Worm (Caenorhabditis elegans): ENCODE measurements around the gene F49E8.7.

F49E8.7 gene

DNA sequence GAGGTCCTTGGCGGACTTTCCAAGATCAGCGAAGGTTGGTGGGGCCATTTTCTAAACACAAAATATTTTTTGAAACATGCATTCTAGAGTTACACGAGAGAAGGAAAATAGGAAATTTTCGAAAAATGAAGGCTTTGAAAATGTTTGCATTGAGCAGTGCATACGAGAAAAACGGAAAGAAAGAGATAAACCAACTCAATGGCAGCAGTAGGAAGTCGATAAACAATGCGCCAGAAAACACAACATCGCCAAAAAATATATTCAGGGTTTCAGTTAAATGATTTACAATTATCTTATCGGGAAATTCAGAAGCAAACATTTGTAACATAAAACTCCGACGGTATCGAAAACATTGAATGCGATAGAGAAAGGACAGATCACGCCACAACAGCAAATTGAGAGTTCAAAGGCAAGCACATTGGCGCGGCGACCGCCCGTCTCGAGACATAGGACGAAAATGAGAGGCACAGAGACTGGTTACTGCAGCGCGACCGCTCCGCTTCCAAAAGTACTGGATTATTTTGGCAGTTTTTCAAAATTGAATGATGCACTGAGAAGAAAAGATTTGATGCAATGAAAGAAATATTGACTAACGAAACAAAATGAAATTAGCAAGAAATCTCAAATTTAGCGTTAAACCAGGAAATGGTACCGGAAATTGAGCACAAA is 48.2 kb downstream of the F49E8.7 start, which contains the start of the genes vdac-1 and R05G6.5 (continued):
- TF ChIP-seq lin-11 (tag; optimal IDR thresholded peaks at IDR 0.05) (peak; percentile 57), lin-39 (tag; optimal IDR thresholded peaks at IDR 0.05) (no peak), R02D3.7 (tag; optimal IDR thresholded peaks at IDR 0.05) (no peak), C34F6.9 (tag; optimal IDR thresholded peaks at IDR 0.05) (peak; percentile 77), peb-1 (tag; optimal IDR thresholded peaks at IDR 0.05) (no peak), sma-3 (GFP tag; optimal IDR thresholded peaks at IDR 0.05) (peak; percentile 86), lsy-2 (tag; optimal IDR thresholded peaks at IDR 0.05) (peak; percentile 49 to 86), lin-13 (GFP tag; optimal IDR thresholded peaks at IDR 0.05) (peak; percentile 80), mdl-1 (tag; optimal IDR thresholded peaks at IDR 0.05) (peak; percentile 16 to 61), snpc-4 (tag; optimal IDR thresholded peaks at IDR 0.05) (peak; percentile 44), alr-1 (tag; optimal IDR thresholded peaks at IDR 0.05) (no peak), aly-2 (tag; optimal IDR thresholded peaks at IDR 0.05) (no peak)

DNA sequence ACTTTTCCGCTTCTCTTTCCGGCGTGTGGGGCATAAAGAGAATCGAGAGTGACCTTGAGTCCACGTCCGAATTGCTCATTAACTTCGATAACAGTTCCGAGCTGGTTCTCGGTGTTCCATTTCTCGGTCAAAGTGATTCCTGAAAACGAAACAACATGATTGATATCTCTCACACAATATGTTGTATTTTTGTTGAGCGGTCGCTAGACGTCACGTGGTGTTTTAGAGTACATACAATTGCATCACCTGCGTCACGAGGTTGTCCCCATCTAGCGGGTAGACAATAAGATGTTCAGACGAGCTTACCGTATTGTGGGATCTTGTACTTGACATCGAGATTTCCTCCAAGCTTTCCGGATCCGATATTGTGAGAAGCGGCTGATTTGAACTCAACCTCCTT is 48.9 kb downstream of the F49E8.7 start:
- peak; percentile 65 for TF ChIP-seq nhr-21 (tag; optimal IDR thresholded peaks at IDR 0.05)
- TF ChIP-seq gmeb-1 (tag; optimal IDR thresholded peaks at IDR 0.05), result peak; percentile 56
- peak; percentile 62 for TF ChIP-seq sma-9 (GFP tag; optimal IDR thresholded peaks at IDR 0.05)
- TF ChIP-seq sma-9 (tag; optimal IDR thresholded peaks at IDR 0.05), result no peak
- no peak for TF ChIP-seq mab-5 (tag; optimal IDR thresholded peaks at IDR 0.05)
- TF ChIP-seq C34F6.9 (tag; optimal IDR thresholded peaks at IDR 0.05), result peak; percentile 24
- TF ChIP-seq skn-1 (tag; optimal IDR thresholded peaks at IDR 0.05), result no peak
- no peak for TF ChIP-seq dmd-4 (tag; optimal IDR thresholded peaks at IDR 0.05)
- TF ChIP-seq nhr-12 (tag; optimal IDR thresholded peaks at IDR 0.05), result no peak
- TF ChIP-seq ztf-1 (GFP tag; conservative IDR thresholded peaks at IDR 0.05), result no peak
- no peak for TF ChIP-seq unc-62 (GFP tag; optimal IDR thresholded peaks at IDR 0.05)
- TF ChIP-seq elt-3 (tag; optimal IDR thresholded peaks at IDR 0.05), result no peak
- TF ChIP-seq snpc-4 (tag; optimal IDR thresholded peaks at IDR 0.05), result no peak
- TF ChIP-seq nhr-77 (tag; optimal IDR thresholded peaks at IDR 0.05), result no peak
- no peak for TF ChIP-seq R02D3.7 (tag; optimal IDR thresholded peaks at IDR 0.05)
- TF ChIP-seq crh-2 (tag; optimal IDR thresholded peaks at IDR 0.05), result peak; percentile 29
- peak; percentile 58 for TF ChIP-seq nhr-25 (tag; optimal IDR thresholded peaks at IDR 0.05)
- peak; percentile 22 for TF ChIP-seq sem-4 (tag; optimal IDR thresholded peaks at IDR 0.05)
- TF ChIP-seq blmp-1 (tag; optimal IDR thresholded peaks at IDR 0.05; ENCODE audit: insufficient read depth), result no peak
- peak; percentile 35 for TF ChIP-seq F13H6.1 (tag; optimal IDR thresholded peaks at IDR 0.05)
- peak; percentile 28 for TF ChIP-seq sma-3 (GFP tag; optimal IDR thresholded peaks at IDR 0.05)
- TF ChIP-seq aly-2 (tag; optimal IDR thresholded peaks at IDR 0.05), result no peak
- TF ChIP-seq nhr-129 (tag; optimal IDR thresholded peaks at IDR 0.05), result peak; percentile 99
- TF ChIP-seq mdl-1 (tag; optimal IDR thresholded peaks at IDR 0.05), result peak in 1 of 2 experiments; percentile 1
- TF ChIP-seq lin-13 (GFP tag; optimal IDR thresholded peaks at IDR 0.05), result peak; percentile 21
- no peak for TF ChIP-seq lin-39 (tag; optimal IDR thresholded peaks at IDR 0.05)
- no peak for TF ChIP-seq Y55F3AM.14 (GFP tag; optimal IDR thresholded peaks at IDR 0.05)
- TF ChIP-seq nhr-237 (tag; optimal IDR thresholded peaks at IDR 0.05), result no peak
- no peak for TF ChIP-seq nhr-23 (tag; optimal IDR thresholded peaks at IDR 0.05)
- TF ChIP-seq lsy-2 (tag; optimal IDR thresholded peaks at IDR 0.05), result peak in 1 of 2 experiments; percentile 61
- no peak for TF ChIP-seq egl-27 (tag; optimal IDR thresholded peaks at IDR 0.05)
- peak; percentile 35 for TF ChIP-seq ama-1 (optimal IDR thresholded peaks at IDR 0.05)

DNA sequence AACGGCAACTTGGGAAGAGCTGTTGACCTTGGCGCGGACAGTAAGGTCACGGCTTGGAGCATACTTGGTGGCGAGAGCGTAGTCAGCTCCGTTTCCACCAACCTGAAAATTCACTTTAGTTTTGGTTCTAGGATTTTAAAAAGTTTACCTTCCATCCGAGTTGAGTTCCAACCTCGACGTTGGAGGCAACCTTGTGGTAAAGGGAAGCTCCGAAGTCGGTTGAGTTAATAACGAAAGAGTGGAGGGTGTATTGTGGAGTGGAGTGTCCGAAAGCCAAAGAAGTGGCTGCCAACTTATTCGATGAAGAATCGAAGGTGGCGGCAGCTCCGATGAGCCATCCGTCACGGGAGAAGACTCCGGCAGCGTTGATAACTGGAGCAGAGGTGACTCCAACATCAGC is 49.5 kb downstream of the F49E8.7 start:
- TF ChIP-seq mdl-1 (tag; optimal IDR thresholded peaks at IDR 0.05), result no peak
- TF ChIP-seq dmd-4 (tag; optimal IDR thresholded peaks at IDR 0.05), result no peak
- no peak for TF ChIP-seq mbf-1 (tag; optimal IDR thresholded peaks at IDR 0.05)
- TF ChIP-seq elt-1 (tag; optimal IDR thresholded peaks at IDR 0.05), result no peak
- no peak for TF ChIP-seq sem-4 (tag; optimal IDR thresholded peaks at IDR 0.05)
- no peak for TF ChIP-seq elt-3 (tag; optimal IDR thresholded peaks at IDR 0.05)
- no peak for TF ChIP-seq nhr-25 (tag; optimal IDR thresholded peaks at IDR 0.05)
- no peak for TF ChIP-seq ztf-1 (GFP tag; conservative IDR thresholded peaks at IDR 0.05)
- no peak for TF ChIP-seq unc-39 (tag; optimal IDR thresholded peaks at IDR 0.05)
